Worm (Caenorhabditis elegans) whole organism, late embryonic: ENCODE measurements around the gene R04E5.9.

ENCODE experiments used
- C08G9.2 ChIP-seq: sonication (generic microtip); optimal IDR thresholded peaks from 2 replicates; lab custom pipeline; 2016; ENCODE audit warnings: mild to moderate bottlenecking, missing genetic modification characterization, moderate library complexity, missing compliant biosample characterization
- F13H6.1 ChIP-seq: sonication (generic microtip); optimal IDR thresholded peaks from 2 replicates; lab custom pipeline; 2016; ENCODE audit warnings: missing genetic modification characterization, missing compliant biosample characterization
- K02D7.2 ChIP-seq: sonication (generic microtip); optimal IDR thresholded peaks from 2 replicates; lab custom pipeline; 2017; ENCODE audit warnings: mild to moderate bottlenecking, missing genetic modification characterization, missing compliant biosample characterization
- K09A11.1 ChIP-seq: sonication (generic microtip); optimal IDR thresholded peaks from 2 replicates; lab custom pipeline; 2017; ENCODE audit warnings: antibody characterized with exemption, mild to moderate bottlenecking, missing genetic modification characterization, missing compliant biosample characterization; ENCODE audit not compliant: insufficient read depth
- ama-1 ChIP-seq: fragments of 150-350 bp; optimal IDR thresholded peaks from 2 replicates; lab custom pipeline; 2014
- ceh-18 ChIP-seq: sonication (generic microtip); optimal IDR thresholded peaks from 2 replicates; lab custom pipeline; 2016; ENCODE audit warnings: missing genetic modification characterization, missing compliant biosample characterization
- ceh-19 ChIP-seq: fragments of 200-800 bp; sonication (Bioruptor generic); optimal IDR thresholded peaks from 2 replicates; lab custom pipeline; 2018; ENCODE audit warnings: mild to moderate bottlenecking, missing genetic modification characterization, missing compliant biosample characterization
- ceh-31 ChIP-seq: sonication (generic microtip); optimal IDR thresholded peaks from 2 replicates; lab custom pipeline; 2016; ENCODE audit warnings: missing genetic modification characterization, missing compliant biosample characterization
- ceh-34 ChIP-seq: sonication (generic microtip); optimal IDR thresholded peaks from 2 replicates; lab custom pipeline; 2016; ENCODE audit warnings: mild to moderate bottlenecking, missing genetic modification characterization, missing compliant biosample characterization
- ceh-48 ChIP-seq: sonication (generic microtip); optimal IDR thresholded peaks from 2 replicates; lab custom pipeline; 2016; ENCODE audit warnings: missing genetic modification characterization, inconsistent platforms, missing compliant biosample characterization
- ceh-9 ChIP-seq: sonication (generic microtip); optimal IDR thresholded peaks from 2 replicates; lab custom pipeline; 2016; ENCODE audit warnings: mild to moderate bottlenecking, missing genetic modification characterization, inconsistent platforms, missing compliant biosample characterization
- che-1 ChIP-seq: sonication (generic microtip); optimal IDR thresholded peaks from 2 replicates; lab custom pipeline; 2016; ENCODE audit warnings: mild to moderate bottlenecking, missing genetic modification characterization, missing compliant biosample characterization
- dve-1 ChIP-seq: sonication (generic microtip); optimal IDR thresholded peaks from 2 replicates; lab custom pipeline; 2017; ENCODE audit warnings: antibody characterized with exemption, mild to moderate bottlenecking, missing genetic modification characterization, missing compliant biosample characterization
- elt-2 ChIP-seq: sonication (generic microtip); optimal IDR thresholded peaks from 2 replicates; lab custom pipeline; 2016; ENCODE audit warnings: missing genetic modification reagents, missing genetic modification characterization, missing compliant biosample characterization
- eyg-1 ChIP-seq: sonication (generic microtip); optimal IDR thresholded peaks from 2 replicates; lab custom pipeline; 2016; ENCODE audit warnings: missing genotype, missing genetic modification characterization, missing compliant biosample characterization
- fax-1 ChIP-seq: sonication (generic microtip); optimal IDR thresholded peaks from 2 replicates; lab custom pipeline; 2016; ENCODE audit warnings: missing genotype, missing genetic modification characterization, missing compliant biosample characterization
- fkh-10 ChIP-seq: fragments of 150-350 bp; optimal IDR thresholded peaks from 2 replicates; lab custom pipeline; 2014; ENCODE audit warnings: missing biosample characterization, missing genetic modification reagents, missing genetic modification characterization
- hlh-15 ChIP-seq: sonication (generic microtip); optimal IDR thresholded peaks from 2 replicates; lab custom pipeline; 2016; ENCODE audit warnings: missing genetic modification characterization, missing compliant biosample characterization
- hlh-30 ChIP-seq: sonication (generic microtip); optimal IDR thresholded peaks from 2 replicates; lab custom pipeline; 2017; ENCODE audit warnings: antibody characterized with exemption, missing genetic modification characterization, missing compliant biosample characterization; ENCODE audit not compliant: insufficient read depth
- hlh-6 ChIP-seq: sonication (generic microtip); optimal IDR thresholded peaks from 2 replicates; lab custom pipeline; 2016; ENCODE audit warnings: missing genotype, missing genetic modification characterization, missing compliant biosample characterization
- hlh-8 ChIP-seq: sonication (generic microtip); optimal IDR thresholded peaks from 2 replicates; lab custom pipeline; 2016; ENCODE audit warnings: missing genotype, missing genetic modification characterization, missing compliant biosample characterization
- mec-3 ChIP-seq: sonication (generic microtip); optimal IDR thresholded peaks from 2 replicates; lab custom pipeline; 2016; ENCODE audit warnings: borderline replicate concordance, missing genetic modification characterization, missing compliant biosample characterization
- nfya-1 ChIP-seq: sonication (generic microtip); optimal IDR thresholded peaks from 2 replicates; lab custom pipeline; 2017; ENCODE audit warnings: missing genetic modification characterization, mild to moderate bottlenecking, missing compliant biosample characterization, antibody characterized with exemption, moderate library complexity
- nhr-11 ChIP-seq: fragments of 150-350 bp; optimal IDR thresholded peaks from 2 replicates; lab custom pipeline; 2014; ENCODE audit warnings: missing biosample characterization, missing genetic modification characterization
- nhr-232 ChIP-seq: sonication (generic microtip); optimal IDR thresholded peaks from 2 replicates; lab custom pipeline; 2016; ENCODE audit warnings: missing genetic modification characterization, missing compliant biosample characterization
- npax-4 ChIP-seq: sonication (generic microtip); optimal IDR thresholded peaks from 2 replicates; lab custom pipeline; 2016; ENCODE audit warnings: missing genetic modification characterization, missing compliant biosample characterization
- pag-3 ChIP-seq: sonication (generic microtip); optimal IDR thresholded peaks from 2 replicates; lab custom pipeline; 2016; ENCODE audit warnings: missing compliant biosample characterization, missing genetic modification characterization, borderline replicate concordance
- pat-9 ChIP-seq: fragments of 200-800 bp; sonication (Bioruptor generic); optimal IDR thresholded peaks from 2 replicates; lab custom pipeline; 2018; ENCODE audit warnings: mild to moderate bottlenecking, missing genetic modification characterization, moderate library complexity, missing compliant biosample characterization
- pax-1 ChIP-seq: fragments of 150-350 bp; optimal IDR thresholded peaks from 2 replicates; lab custom pipeline; 2014; ENCODE audit warnings: missing biosample characterization, missing genetic modification characterization
- pha-4 ChIP-seq: fragments of 150-350 bp; optimal IDR thresholded peaks from 2 replicates; lab custom pipeline; 2018; ENCODE audit warnings: missing biosample characterization, missing genetic modification reagents, missing genetic modification characterization
- pqm-1 ChIP-seq: sonication (generic microtip); optimal IDR thresholded peaks from 2 replicates; lab custom pipeline; 2016; ENCODE audit warnings: missing genetic modification characterization, missing compliant biosample characterization
- ref-2 ChIP-seq: sonication (generic microtip); optimal IDR thresholded peaks from 2 replicates; lab custom pipeline; 2016; ENCODE audit warnings: missing genetic modification characterization, missing compliant biosample characterization
- rnt-1 ChIP-seq: sonication (generic microtip); optimal IDR thresholded peaks from 2 replicates; lab custom pipeline; 2016; ENCODE audit warnings: missing genetic modification characterization, missing compliant biosample characterization
- sox-2 ChIP-seq: fragments of 200-800 bp; sonication (Bioruptor generic); IDR thresholded peaks from 2 replicates; pipeline ENCODE4 v1.3.6; 2022; ENCODE audit warnings: missing genetic modification reagents, missing genetic modification characterization, missing compliant biosample characterization
- tbx-2 ChIP-seq: sonication (generic microtip); optimal IDR thresholded peaks from 2 replicates; lab custom pipeline; 2016; ENCODE audit warnings: missing genetic modification characterization, missing compliant biosample characterization
- tbx-7 ChIP-seq: sonication (generic microtip); optimal IDR thresholded peaks from 2 replicates; lab custom pipeline; 2016; ENCODE audit warnings: missing genotype, missing genetic modification characterization, missing compliant biosample characterization
- ttx-3 ChIP-seq: sonication (generic microtip); optimal IDR thresholded peaks from 2 replicates; lab custom pipeline; 2016; ENCODE audit warnings: missing genetic modification reagents, missing genetic modification characterization, missing compliant biosample characterization
- unc-42 ChIP-seq: sonication (generic microtip); optimal IDR thresholded peaks from 2 replicates; lab custom pipeline; 2016; ENCODE audit warnings: missing genotype, missing genetic modification characterization, missing compliant biosample characterization
- unc-86 ChIP-seq: sonication (generic microtip); optimal IDR thresholded peaks from 2 replicates; lab custom pipeline; 2016; ENCODE audit warnings: missing genetic modification characterization, missing compliant biosample characterization
- ztf-16 ChIP-seq: sonication (generic microtip); optimal IDR thresholded peaks from 2 replicates; lab custom pipeline; 2017; ENCODE audit warnings: missing genetic modification characterization, missing compliant biosample characterization

Gene R04E5.9

DNA sequence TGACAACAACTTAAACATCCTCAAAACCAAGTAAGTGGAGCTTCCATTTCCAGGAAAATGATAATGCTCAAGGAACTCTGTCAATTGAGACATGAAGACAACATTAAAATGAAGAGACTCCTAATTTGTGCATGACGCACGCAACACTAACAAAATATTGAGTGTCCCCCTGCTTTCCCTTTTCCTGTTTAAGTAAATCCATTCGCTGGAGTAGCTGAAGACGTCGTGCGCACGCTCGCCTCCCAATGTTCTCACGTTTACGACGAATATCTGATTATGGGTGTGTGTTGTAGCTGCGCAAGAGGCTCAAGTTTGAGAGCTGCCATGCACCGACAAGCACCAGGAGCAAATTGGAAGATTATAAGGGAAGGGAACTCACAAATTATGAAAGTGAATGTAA, 10.0 kb downstream of the R04E5.9 start:
- TF ChIP-seq ceh-9 (tag; lab: Kevin White, UChicago) (no peak), ceh-48 (no peak), ceh-31 (peak; percentile 26), C08G9.2 (no peak), npax-4 (no peak), unc-42 (tag; lab: Kevin White, UChicago) (peak; percentile 97), ttx-3 (no peak), nhr-11 (tag; lab: Kevin White, UChicago) (no peak), eyg-1 (tag; lab: Kevin White, UChicago) (no peak), ceh-34 (tag; lab: Kevin White, UChicago) (no peak), rnt-1 (tag; lab: Kevin White, UChicago) (no peak), pha-4 (no peak), pat-9 (tag; lab: Kevin White, UChicago) (no peak), ama-1 (lab: Kevin White, UChicago) (no peak), hlh-6 (no peak), hlh-15 (tag; lab: Kevin White, UChicago) (no peak), nhr-232 (tag; lab: Kevin White, UChicago) (no peak)

DNA sequence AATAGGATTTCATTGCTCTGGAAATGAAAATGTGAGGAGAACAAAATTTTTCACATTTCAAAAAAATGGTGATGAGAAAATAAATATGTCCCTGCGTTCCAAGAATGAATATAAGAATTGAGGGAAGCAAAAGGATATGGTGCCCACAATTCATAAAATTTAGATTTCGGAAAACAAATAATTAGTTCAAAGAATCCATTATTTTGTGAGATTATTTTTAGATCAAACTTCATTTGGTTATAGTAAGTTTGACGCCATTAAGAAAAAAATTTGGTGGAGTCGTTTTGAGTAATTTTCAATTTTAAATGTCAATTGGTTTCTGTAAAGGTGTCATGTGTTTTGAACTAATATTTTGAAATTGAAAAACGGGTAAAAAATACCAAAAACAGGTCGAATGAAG, 10.6 kb downstream of the R04E5.9 start:
- TF ChIP-seq hlh-6 (no peak), pax-1 (tag; lab: Kevin White, UChicago) (no peak), ceh-18 (tag; lab: Kevin White, UChicago) (no peak), fax-1 (tag; lab: Kevin White, UChicago) (no peak), ceh-19 (no peak), unc-86 (tag; lab: Kevin White, UChicago) (no peak), sox-2 (GFP tag; lab: Robert Waterston, UW) (no peak), elt-2 (tag; lab: Kevin White, UChicago) (no peak), K02D7.2 (no peak), F13H6.1 (tag; lab: Kevin White, UChicago) (no peak), hlh-8 (tag; lab: Kevin White, UChicago) (no peak), pqm-1 (tag; lab: Kevin White, UChicago) (no peak), eyg-1 (tag; lab: Kevin White, UChicago) (no peak), rnt-1 (tag; lab: Kevin White, UChicago) (no peak)

DNA sequence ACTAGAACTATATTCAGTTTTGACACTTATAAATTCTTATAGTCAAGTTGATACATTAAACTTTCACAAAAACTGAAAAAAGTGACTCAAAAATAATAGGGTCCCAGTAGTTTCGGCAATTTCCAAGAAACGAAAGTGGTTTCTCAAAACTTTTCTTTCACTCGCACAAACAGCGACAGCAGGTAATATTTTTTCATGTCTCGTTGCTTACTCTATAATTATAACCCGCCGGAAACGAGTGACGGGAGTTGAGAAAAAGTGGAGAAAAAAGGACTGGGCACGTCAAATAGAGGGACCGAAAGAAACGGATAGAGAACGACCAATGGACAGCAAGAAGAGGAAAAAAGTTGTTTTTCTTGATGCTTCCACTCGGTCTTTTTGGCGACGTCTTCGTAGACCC, 11.0 kb downstream of the R04E5.9 start:
- no peak for TF ChIP-seq hlh-8 (tag; lab: Kevin White, UChicago)
- no peak for TF ChIP-seq pax-1 (tag; lab: Kevin White, UChicago)
- no peak for TF ChIP-seq F13H6.1 (tag; lab: Kevin White, UChicago)
- TF ChIP-seq C08G9.2: no peak
- no peak for TF ChIP-seq mec-3
- TF ChIP-seq tbx-7 (tag; lab: Kevin White, UChicago): no peak
- TF ChIP-seq dve-1 (tag; lab: Kevin White, UChicago): no peak
- TF ChIP-seq nhr-11 (tag; lab: Kevin White, UChicago): no peak
- no peak for TF ChIP-seq tbx-2 (tag; lab: Kevin White, UChicago)
- no peak for TF ChIP-seq nfya-1 (tag; lab: Kevin White, UChicago)
- no peak for TF ChIP-seq che-1 (tag; lab: Kevin White, UChicago)
- no peak for TF ChIP-seq pag-3
- no peak for TF ChIP-seq fkh-10 (GFP tag; lab: Kevin White, UChicago)
- TF ChIP-seq ref-2 (tag; lab: Kevin White, UChicago): no peak

DNA sequence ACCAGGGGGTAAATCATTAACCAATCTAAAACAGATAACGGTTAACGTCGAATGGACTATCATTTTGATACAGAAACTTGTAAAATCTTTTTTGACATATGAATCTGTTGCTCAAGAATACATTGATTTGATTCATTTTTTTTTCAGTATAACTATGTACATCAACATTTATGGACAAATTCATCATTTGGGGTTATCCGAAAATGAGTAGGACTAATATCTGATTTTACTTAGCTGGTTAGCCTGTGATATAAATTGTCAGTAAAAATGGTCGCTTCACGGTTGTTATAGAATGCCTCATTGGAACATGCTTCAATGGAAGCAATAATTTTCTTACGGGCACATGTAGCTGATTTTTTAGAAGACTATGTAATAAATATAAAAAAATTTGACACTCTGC, 13.3 kb downstream of the R04E5.9 start:
- no peak for TF ChIP-seq ceh-31
- TF ChIP-seq hlh-15 (tag; lab: Kevin White, UChicago): no peak
- no peak for TF ChIP-seq ztf-16
- TF ChIP-seq ttx-3: no peak
- TF ChIP-seq hlh-30 (tag; lab: Kevin White, UChicago): no peak
- no peak for TF ChIP-seq ref-2 (tag; lab: Kevin White, UChicago)
- no peak for TF ChIP-seq C08G9.2
- TF ChIP-seq rnt-1 (tag; lab: Kevin White, UChicago): no peak
- TF ChIP-seq K09A11.1: no peak
- TF ChIP-seq, all 69 proteins: peak for 0
